Worm (Caenorhabditis elegans) whole organism, late embryonic: ENCODE data around the gene C54C6.7.

Source experiments
- K09A11.1 ChIP-seq: sonication (generic microtip); optimal IDR thresholded peaks from 2 replicates; lab custom pipeline; 2017; ENCODE audit warnings: antibody characterized with exemption, mild to moderate bottlenecking, missing genetic modification characterization, missing compliant biosample characterization; ENCODE audit not compliant: insufficient read depth
- Y22D7AL.16 ChIP-seq: sonication (generic microtip); optimal IDR thresholded peaks from 2 replicates; lab custom pipeline; 2016; ENCODE audit warnings: missing genetic modification characterization, missing compliant biosample characterization
- ahr-1 ChIP-seq: sonication (generic microtip); optimal IDR thresholded peaks from 2 replicates; lab custom pipeline; 2016; ENCODE audit warnings: missing genetic modification characterization, missing compliant biosample characterization
- ceh-14 ChIP-seq: sonication (generic microtip); optimal IDR thresholded peaks from 2 replicates; lab custom pipeline; 2016; ENCODE audit warnings: missing genotype, missing genetic modification characterization, missing compliant biosample characterization
- ceh-18 ChIP-seq: sonication (generic microtip); optimal IDR thresholded peaks from 2 replicates; lab custom pipeline; 2016; ENCODE audit warnings: missing genetic modification characterization, missing compliant biosample characterization
- ceh-2 ChIP-seq: sonication (generic microtip); optimal IDR thresholded peaks from 2 replicates; lab custom pipeline; 2016; ENCODE audit warnings: missing genotype, missing genetic modification characterization, missing compliant biosample characterization
- ceh-22 ChIP-seq: sonication (generic microtip); optimal IDR thresholded peaks from 2 replicates; lab custom pipeline; 2017; ENCODE audit warnings: missing biosample characterization, missing genetic modification characterization
- ceh-24 ChIP-seq: sonication (generic microtip); optimal IDR thresholded peaks from 2 replicates; lab custom pipeline; 2016; ENCODE audit warnings: mild to moderate bottlenecking, missing genetic modification characterization, missing compliant biosample characterization
- ceh-6 ChIP-seq: fragments of 200-800 bp; sonication (Bioruptor generic); optimal IDR thresholded peaks from 2 replicates; lab custom pipeline; 2018; ENCODE audit warnings: mild to moderate bottlenecking, missing genetic modification characterization, missing compliant biosample characterization
- che-1 ChIP-seq: sonication (generic microtip); optimal IDR thresholded peaks from 2 replicates; lab custom pipeline; 2016; ENCODE audit warnings: mild to moderate bottlenecking, missing genetic modification characterization, missing compliant biosample characterization
- dve-1 ChIP-seq: sonication (generic microtip); optimal IDR thresholded peaks from 2 replicates; lab custom pipeline; 2017; ENCODE audit warnings: antibody characterized with exemption, mild to moderate bottlenecking, missing genetic modification characterization, missing compliant biosample characterization
- fkh-10 ChIP-seq: fragments of 150-350 bp; optimal IDR thresholded peaks from 2 replicates; lab custom pipeline; 2014; ENCODE audit warnings: missing biosample characterization, missing genetic modification reagents, missing genetic modification characterization
- gmeb-2 ChIP-seq: sonication (generic microtip); optimal IDR thresholded peaks from 2 replicates; lab custom pipeline; 2016; ENCODE audit warnings: missing genetic modification characterization, inconsistent platforms, missing compliant biosample characterization
- hlh-13 ChIP-seq: fragments of 200-800 bp; sonication (Bioruptor generic); optimal IDR thresholded peaks from 2 replicates; lab custom pipeline; 2018; ENCODE audit warnings: mild to moderate bottlenecking, missing genetic modification characterization, missing compliant biosample characterization
- hlh-6 ChIP-seq: sonication (generic microtip); optimal IDR thresholded peaks from 2 replicates; lab custom pipeline; 2016; ENCODE audit warnings: missing genotype, missing genetic modification characterization, missing compliant biosample characterization
- madf-2 ChIP-seq: sonication (generic microtip); optimal IDR thresholded peaks from 2 replicates; lab custom pipeline; 2017; ENCODE audit warnings: missing genetic modification characterization, missing compliant biosample characterization
- mec-3 ChIP-seq: sonication (generic microtip); optimal IDR thresholded peaks from 2 replicates; lab custom pipeline; 2016; ENCODE audit warnings: borderline replicate concordance, missing genetic modification characterization, missing compliant biosample characterization
- nfya-1 ChIP-seq: sonication (generic microtip); optimal IDR thresholded peaks from 2 replicates; lab custom pipeline; 2017; ENCODE audit warnings: missing genetic modification characterization, mild to moderate bottlenecking, missing compliant biosample characterization, antibody characterized with exemption, moderate library complexity
- nhr-232 ChIP-seq: sonication (generic microtip); optimal IDR thresholded peaks from 2 replicates; lab custom pipeline; 2016; ENCODE audit warnings: missing genetic modification characterization, missing compliant biosample characterization
- npax-4 ChIP-seq: sonication (generic microtip); optimal IDR thresholded peaks from 2 replicates; lab custom pipeline; 2016; ENCODE audit warnings: missing genetic modification characterization, missing compliant biosample characterization
- pax-1 ChIP-seq: fragments of 150-350 bp; optimal IDR thresholded peaks from 2 replicates; lab custom pipeline; 2014; ENCODE audit warnings: missing biosample characterization, missing genetic modification characterization
- pha-2 ChIP-seq: sonication (generic microtip); optimal IDR thresholded peaks from 2 replicates; lab custom pipeline; 2017; ENCODE audit warnings: mild to moderate bottlenecking, missing genetic modification characterization, missing compliant biosample characterization
- pha-4 ChIP-seq: fragments of 150-350 bp; optimal IDR thresholded peaks from 2 replicates; lab custom pipeline; 2018; ENCODE audit warnings: missing biosample characterization, missing genetic modification reagents, missing genetic modification characterization
- pros-1 ChIP-seq: fragments of 150-350 bp; optimal IDR thresholded peaks from 2 replicates; lab custom pipeline; 2014; ENCODE audit warnings: missing biosample characterization, missing genetic modification reagents, missing genetic modification characterization
- ref-2 ChIP-seq: sonication (generic microtip); optimal IDR thresholded peaks from 2 replicates; lab custom pipeline; 2016; ENCODE audit warnings: missing genetic modification characterization, missing compliant biosample characterization
- sox-4 ChIP-seq: sonication (generic microtip); optimal IDR thresholded peaks from 2 replicates; lab custom pipeline; 2017; ENCODE audit warnings: mild to moderate bottlenecking, missing genetic modification characterization, inconsistent platforms, missing compliant biosample characterization
- syd-9 ChIP-seq: sonication (generic microtip); optimal IDR thresholded peaks from 2 replicates; lab custom pipeline; 2016; ENCODE audit warnings: mild to moderate bottlenecking, missing genetic modification characterization, moderate library complexity, missing compliant biosample characterization
- tbx-2 ChIP-seq: sonication (generic microtip); optimal IDR thresholded peaks from 2 replicates; lab custom pipeline; 2016; ENCODE audit warnings: missing genetic modification characterization, missing compliant biosample characterization
- ttx-3 ChIP-seq: sonication (generic microtip); optimal IDR thresholded peaks from 2 replicates; lab custom pipeline; 2016; ENCODE audit warnings: missing genetic modification reagents, missing genetic modification characterization, missing compliant biosample characterization
- unc-3 ChIP-seq, 2 experiments: fragments of 200-800 bp in 1 of 2; sonication (Bioruptor generic) in 1 of 2; sonication (generic microtip) in 1 of 2; conservative IDR thresholded peaks in 1 of 2; optimal IDR thresholded peaks in 1 of 2; 2 replicates each; pipeline versions ENCODE4 v1.3.6 to Lab custom; 2016 to 2022; ENCODE audit warnings: missing compliant biosample characterization in 2 of 2, missing genetic modification characterization in 2 of 2, missing genetic modification reagents in 1 of 2
- unc-42 ChIP-seq: sonication (generic microtip); optimal IDR thresholded peaks from 2 replicates; lab custom pipeline; 2016; ENCODE audit warnings: missing genotype, missing genetic modification characterization, missing compliant biosample characterization
- unc-55 ChIP-seq: sonication (generic microtip); optimal IDR thresholded peaks from 2 replicates; lab custom pipeline; 2017; ENCODE audit warnings: missing biosample characterization, missing genetic modification reagents, missing genetic modification characterization
- zip-5 ChIP-seq: sonication (generic microtip); optimal IDR thresholded peaks from 2 replicates; lab custom pipeline; 2016; ENCODE audit warnings: missing genetic modification characterization, missing compliant biosample characterization

C54C6.7 gene

DNA sequence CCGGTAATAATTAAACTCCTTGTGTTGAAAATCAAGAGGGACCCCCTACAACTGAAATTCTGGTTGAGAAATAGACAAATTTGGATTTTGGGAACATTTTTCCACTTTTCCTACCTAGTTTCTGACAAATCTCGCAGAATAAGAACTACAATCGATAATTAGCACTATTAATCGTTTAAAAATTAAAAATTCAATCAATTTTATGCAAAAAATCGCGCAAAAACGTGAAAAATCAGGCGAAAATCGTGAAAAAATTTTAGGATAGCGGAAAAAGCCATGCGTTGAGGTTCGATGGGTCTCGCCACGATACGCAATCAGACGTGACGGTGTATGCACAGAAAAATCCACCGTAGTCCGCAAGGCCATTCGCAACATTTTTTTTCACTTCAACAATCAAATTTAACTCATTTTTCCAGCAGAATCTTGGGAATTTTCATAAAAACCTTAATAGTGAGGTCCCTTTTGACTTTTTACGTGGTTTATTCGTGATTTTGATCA lies 41.1 kb downstream of the C54C6.7 start, which contains the start of gene lias-1 (continued):
- TF ChIP-seq ttx-3 (tag; lab: Kevin White, UChicago) = peak; percentile 13
- TF ChIP-seq pha-2 (tag; lab: Kevin White, UChicago) = no peak
- TF ChIP-seq unc-3 (GFP tag; conservative IDR thresholded peaks at IDR 0.05; lab: Robert Waterston, UW) = 0 out of 2 replicates have a peak, but pooled peaks have one; percentile 10
- TF ChIP-seq unc-3 (tag; optimal IDR thresholded peaks at IDR 0.05; lab: Kevin White, UChicago) = no peak
- peak; percentile 15 for TF ChIP-seq dve-1 (tag; lab: Kevin White, UChicago)
- TF ChIP-seq npax-4 (tag; lab: Kevin White, UChicago) = no peak
- TF ChIP-seq ref-2 (tag; lab: Kevin White, UChicago) = no peak
- no peak for TF ChIP-seq mec-3
- peak; percentile 86 for TF ChIP-seq nfya-1 (tag; lab: Kevin White, UChicago)
- TF ChIP-seq K09A11.1 (tag; lab: Kevin White, UChicago) = no peak
- TF ChIP-seq pros-1 (tag; lab: Kevin White, UChicago) = no peak
- TF ChIP-seq madf-2 (tag; lab: Kevin White, UChicago) = peak; percentile 35
- TF ChIP-seq ahr-1 = no peak
- TF ChIP-seq Y22D7AL.16 (tag; lab: Kevin White, UChicago) = no peak
- TF ChIP-seq nhr-232 = no peak
- TF ChIP-seq hlh-6 (tag; lab: Kevin White, UChicago) = no peak
- TF ChIP-seq zip-5 (tag; lab: Kevin White, UChicago) = no peak
- TF ChIP-seq syd-9 (tag; lab: Kevin White, UChicago) = no peak
- TF ChIP-seq pha-4 (tag; lab: Kevin White, UChicago) = no peak
- TF ChIP-seq tbx-2 (tag; lab: Kevin White, UChicago) = peak; percentile 75
- TF ChIP-seq, all 69 proteins: peak for 22

ce11 chrIII:3504239-3504638 lies 42.0 kb downstream of the C54C6.7 start:
- no peak for TF ChIP-seq ceh-24 (tag; lab: Kevin White, UChicago)

DNA sequence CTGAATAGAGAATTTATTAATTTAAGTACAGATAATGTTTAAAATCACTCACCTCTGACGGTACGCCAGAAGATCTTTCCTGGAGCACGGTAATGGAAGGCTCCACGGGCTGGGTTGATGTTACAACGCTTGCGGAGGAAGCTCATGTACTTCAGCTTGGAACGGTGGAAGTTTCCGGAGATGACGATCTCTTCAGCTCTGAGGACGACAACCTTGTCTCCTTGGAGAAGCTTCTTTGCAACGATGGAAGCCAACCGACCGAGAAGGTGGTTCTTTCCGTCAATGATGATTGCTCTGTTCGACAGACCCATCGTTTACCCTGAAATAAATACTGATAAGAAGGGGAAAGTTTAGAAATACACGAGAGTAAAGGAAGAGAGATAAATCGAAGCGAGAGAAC lies 42.9 kb downstream of the C54C6.7 start, which contains the start of gene rpl-16:
rpl-16 (minus strand) TSS at position 319 of the 400 bp plus-strand sequence.
- TF ChIP-seq unc-42 (tag; lab: Kevin White, UChicago) (no peak), ceh-14 (tag; lab: Kevin White, UChicago) (no peak), che-1 (tag; lab: Kevin White, UChicago) (no peak), unc-55 (GFP tag; lab: Kevin White, UChicago) (no peak), ceh-22 (tag; lab: Kevin White, UChicago) (no peak), sox-4 (tag; lab: Kevin White, UChicago) (no peak), gmeb-2 (tag; lab: Kevin White, UChicago) (no peak), ceh-2 (tag; lab: Kevin White, UChicago) (no peak), hlh-13 (no peak), pax-1 (tag; lab: Kevin White, UChicago) (no peak), fkh-10 (GFP tag; lab: Kevin White, UChicago) (no peak)

ce11 chrIII:3502215-3502838 lies 43.9 kb downstream of the C54C6.7 start, which contains the start of gene M01F1.8:
TSS of gene M01F1.8 (minus strand) at chrIII:3502549.
- TF ChIP-seq ceh-6 (GFP tag; lab: Kevin White, UChicago) (no peak), unc-3 (GFP tag; conservative IDR thresholded peaks at IDR 0.05; lab: Robert Waterston, UW) (no peak), unc-3 (tag; optimal IDR thresholded peaks at IDR 0.05; lab: Kevin White, UChicago) (no peak), ceh-18 (tag; lab: Kevin White, UChicago) (no peak), ref-2 (tag; lab: Kevin White, UChicago) (no peak), ceh-24 (tag; lab: Kevin White, UChicago) (no peak)
